Fruit fly (Drosophila melanogaster): ENCODE data around the gene CG31093.

dm6 chr3R:25791807-25792206 is 1.5 kb upstream of the CG31093 start:
- TF ChIP-seq Sox15 (GFP tag; optimal IDR thresholded peaks at IDR 0.05) (no peak), eg (GFP tag; IDR thresholded peaks at IDR 0.05) (no peak), CG6792 (GFP tag; optimal IDR thresholded peaks at IDR 0.05) (no peak), Met (GFP tag; optimal IDR thresholded peaks at IDR 0.05) (no peak), achi (GFP tag; optimal IDR thresholded peaks at IDR 0.05) (no peak), CG31627 (GFP tag; optimal IDR thresholded peaks at IDR 0.05) (no peak), CG8119 (GFP tag; IDR thresholded peaks at IDR 0.05) (no peak), salr (GFP tag; optimal IDR thresholded peaks at IDR 0.05) (no peak), CG1621 (tag; optimal IDR thresholded peaks at IDR 0.05) (no peak), acj6 (GFP tag; optimal IDR thresholded peaks at IDR 0.05) (no peak), fd59A (GFP tag; optimal IDR thresholded peaks at IDR 0.05) (no peak), CG10631 (GFP tag; optimal IDR thresholded peaks at IDR 0.05) (no peak)

Measured in whole organism, prepupa.